Worm (Caenorhabditis elegans): Measurements from ENCODE around the gene uso-1.

The uso-1 gene

ce11 chrIV:13408018-13408417 lies 46.6 kb downstream of the uso-1 start, which contains the start of gene Y62E10A.19:
Gene Y62E10A.19, minus strand, starts transcription at chrIV:13408306.
- TF ChIP-seq blmp-1 (tag; optimal IDR thresholded peaks at IDR 0.05; ENCODE audit: insufficient read depth): peak; percentile 32
- TF ChIP-seq aly-2 (tag; optimal IDR thresholded peaks at IDR 0.05): no peak

DNA sequence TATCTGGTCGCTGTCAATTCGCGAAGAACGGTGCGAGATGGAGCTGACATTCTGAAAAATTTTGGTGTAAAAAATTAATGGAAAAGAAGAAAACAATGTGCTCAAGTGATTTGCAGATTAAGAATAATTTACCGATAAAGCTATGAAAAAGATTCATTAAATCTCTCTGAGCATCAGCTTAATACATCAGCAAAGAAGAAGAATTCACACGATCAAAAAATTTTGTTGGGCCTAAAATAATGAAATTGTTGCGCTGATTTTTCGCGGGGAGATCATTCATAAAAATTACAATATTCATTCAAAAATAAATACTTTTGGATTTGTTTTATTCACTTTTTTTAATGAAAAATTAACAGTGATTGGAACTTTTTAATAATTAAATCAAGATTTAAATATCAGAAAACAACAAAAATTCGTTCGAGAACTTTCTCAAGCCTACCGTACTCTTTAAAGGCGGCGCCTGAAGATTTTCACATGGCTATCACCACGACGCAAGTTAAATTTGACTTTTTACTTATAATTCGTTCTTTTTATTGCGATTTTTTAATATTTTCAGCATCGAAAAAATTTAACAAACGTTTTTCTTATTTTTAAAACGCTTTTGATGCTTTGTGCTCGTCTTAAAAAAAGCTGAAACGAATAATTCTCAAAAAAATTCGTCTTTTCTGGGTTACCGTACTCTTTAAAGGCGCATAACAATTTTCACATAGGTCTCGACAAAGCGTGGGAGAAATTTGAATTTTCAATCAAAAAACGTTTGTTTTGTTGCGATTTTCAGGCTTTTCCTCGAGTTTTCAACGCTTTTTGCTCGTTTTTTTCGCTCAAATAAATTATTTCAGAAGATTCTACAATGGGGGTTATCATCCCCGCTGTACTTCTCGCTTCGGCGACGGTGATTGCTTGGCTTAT lies 53.9 kb downstream of the uso-1 start, which contains the start of the genes memi-2 and cyp-31A5:
TSS of gene memi-2 (minus strand) at position 51 of the 909 bp plus-strand sequence.
TSS of gene cyp-31A5 (plus strand) at position 834 of the 909 bp plus-strand sequence.
- no peak for TF ChIP-seq nhr-237 (tag; optimal IDR thresholded peaks at IDR 0.05)

ce11 chrIV:13398728-13399127 lies 55.9 kb downstream of the uso-1 start, which contains the start of gene Y62E10A.13:
Gene Y62E10A.13, minus strand, starts transcription at chrIV:13399053.
- no peak for TF ChIP-seq elt-3 (tag; optimal IDR thresholded peaks at IDR 0.05)
- peak; percentile 40 for TF ChIP-seq nhr-129 (tag; optimal IDR thresholded peaks at IDR 0.05)

ce11 chrIV:13396375-13396774 lies 58.2 kb downstream of the uso-1 start:
- TF ChIP-seq sma-3 (GFP tag; optimal IDR thresholded peaks at IDR 0.05): peak; percentile 20
- TF ChIP-seq nhr-21 (tag; optimal IDR thresholded peaks at IDR 0.05): peak; percentile 2
- peak; percentile 17 for TF ChIP-seq F13H6.1 (tag; optimal IDR thresholded peaks at IDR 0.05)
- TF ChIP-seq unc-39 (tag; optimal IDR thresholded peaks at IDR 0.05): no peak
- peak in 1 of 2 experiments; percentile 18 for TF ChIP-seq lsy-2 (tag; optimal IDR thresholded peaks at IDR 0.05)
- TF ChIP-seq lin-11 (tag; optimal IDR thresholded peaks at IDR 0.05): no peak
- TF ChIP-seq sma-9 (GFP tag; optimal IDR thresholded peaks at IDR 0.05): peak; percentile 63
- no peak for TF ChIP-seq sma-9 (tag; optimal IDR thresholded peaks at IDR 0.05)
- TF ChIP-seq crh-2 (tag; optimal IDR thresholded peaks at IDR 0.05): peak; percentile 66
- TF ChIP-seq nhr-129 (tag; optimal IDR thresholded peaks at IDR 0.05): peak; percentile 73
- no peak for TF ChIP-seq nhr-10 (tag; optimal IDR thresholded peaks at IDR 0.05)
- peak; percentile 35 for TF ChIP-seq fos-1 (tag; optimal IDR thresholded peaks at IDR 0.05)
- no peak for TF ChIP-seq ztf-11 (tag; optimal IDR thresholded peaks at IDR 0.05)
- peak; percentile 54 for TF ChIP-seq skn-1 (tag; optimal IDR thresholded peaks at IDR 0.05)

Data from whole organism, L2 larva.